Worm (Caenorhabditis elegans): ENCODE data around the gene ugt-23.

Gene ugt-23

DNA sequence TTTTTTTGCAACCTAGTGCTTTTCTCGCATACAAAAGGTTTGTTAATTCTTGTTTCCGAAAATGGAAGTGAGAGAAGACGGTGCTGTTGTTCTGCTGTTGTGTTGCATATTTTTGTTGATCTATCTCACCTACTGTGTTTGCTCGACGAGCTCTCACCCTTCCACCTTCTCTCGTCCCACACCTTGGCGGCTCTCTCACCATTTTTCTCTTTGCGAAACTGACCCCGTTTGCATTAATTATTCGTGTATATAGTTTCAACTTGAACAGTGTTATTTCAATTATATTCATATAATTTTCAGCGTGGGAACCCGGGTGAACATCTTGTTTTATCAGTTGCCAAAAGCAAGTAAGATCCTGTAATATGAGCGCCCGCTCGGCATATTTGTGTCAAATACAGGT is 47.9 kb downstream of the ugt-23 start, which contains the start of gene R07B1.9:
Gene R07B1.9, plus strand, starts transcription at position 301 of the 400 bp plus-strand sequence.
- TF ChIP-seq aha-1 (tag) (peak; percentile 31), daf-8 (GFP tag; IDR thresholded peaks at IDR 0.05) (no peak)
